Worm (Caenorhabditis elegans): ENCODE measurements around the gene rabr-3.

ce11 chrV:16220020-16220419, 24.5 kb downstream of the rabr-3 start:
- TF ChIP-seq nhr-12 (tag; optimal IDR thresholded peaks at IDR 0.05) (no peak), ZK546.5 (tag; optimal IDR thresholded peaks at IDR 0.05) (no peak), lin-39 (tag; optimal IDR thresholded peaks at IDR 0.05) (no peak), sma-3 (GFP tag; optimal IDR thresholded peaks at IDR 0.05) (no peak), ama-1 (optimal IDR thresholded peaks at IDR 0.05) (no peak), ceh-82 (tag; optimal IDR thresholded peaks at IDR 0.05) (no peak), unc-55 (GFP tag; optimal IDR thresholded peaks at IDR 0.05) (no peak), snpc-4 (tag; optimal IDR thresholded peaks at IDR 0.05) (no peak), nhr-10 (tag; optimal IDR thresholded peaks at IDR 0.05) (no peak), gmeb-1 (tag; optimal IDR thresholded peaks at IDR 0.05) (no peak), ztf-4 (tag; optimal IDR thresholded peaks at IDR 0.05) (no peak), unc-39 (tag; optimal IDR thresholded peaks at IDR 0.05) (no peak), ztf-11 (tag; optimal IDR thresholded peaks at IDR 0.05) (no peak)
